Fruit fly (Drosophila melanogaster) whole organism, embryonic: ENCODE data around the gene MSBP.

ENCODE experiments used
- Atf3 ChIP-seq: fragments of 200-800 bp; sonication (Bioruptor generic); optimal IDR thresholded peaks from 3 replicates; lab custom pipeline; 2016; ENCODE audit warnings: missing biosample characterization, missing genetic modification characterization
- BEAF-32 ChIP-seq: fragments of 200-800 bp; sonication (Bioruptor generic); optimal IDR thresholded peaks from 3 replicates; lab custom pipeline; 2017; ENCODE audit warnings: missing biosample characterization, missing genetic modification characterization, mild to moderate bottlenecking, moderate library complexity, missing genetic modification reagents
- Bgb ChIP-seq: fragments of 200-800 bp; sonication (Bioruptor generic); IDR thresholded peaks from 2 replicates; pipeline ENCODE4 v1.3.6; 2022; ENCODE audit warnings: missing biosample characterization, missing genetic modification characterization; ENCODE audit not compliant: partially characterized antibody
- CG10267 ChIP-seq: fragments of 200-800 bp; sonication (Bioruptor generic); optimal IDR thresholded peaks from 2 replicates; lab custom pipeline; 2018; ENCODE audit warnings: missing biosample characterization, mild to moderate bottlenecking, missing genetic modification characterization, moderate library complexity
- CG11456 ChIP-seq: fragments of 200-800 bp; sonication (Bioruptor generic); IDR thresholded peaks from 3 replicates; pipeline ENCODE4 v1.3.6; 2022; ENCODE audit warnings: missing biosample characterization, missing genetic modification characterization
- CG11695 ChIP-seq: fragments of 200-800 bp; sonication (Bioruptor generic); IDR thresholded peaks from 3 replicates; pipeline ENCODE4 v1.3.6; 2022; ENCODE audit warnings: missing biosample characterization, missing genetic modification characterization
- CG12219 ChIP-seq: fragments of 200-800 bp; sonication (Bioruptor generic); optimal IDR thresholded peaks from 3 replicates; lab custom pipeline; 2018; ENCODE audit warnings: missing biosample characterization, mild to moderate bottlenecking, missing genetic modification characterization
- CG12659 ChIP-seq: fragments of 200-800 bp; sonication (Bioruptor generic); optimal IDR thresholded peaks from 3 replicates; lab custom pipeline; 2017; ENCODE audit warnings: mild to moderate bottlenecking, missing biosample characterization, missing genetic modification reagents, missing genetic modification characterization
- CG15073 ChIP-seq: fragments of 200-800 bp; sonication (Bioruptor generic); optimal IDR thresholded peaks from 2 replicates; lab custom pipeline; 2016; ENCODE audit warnings: missing biosample characterization, missing genetic modification characterization
- CG15514 ChIP-seq: fragments of 200-800 bp; sonication (Bioruptor generic); optimal IDR thresholded peaks from 3 replicates; lab custom pipeline; 2017; ENCODE audit warnings: missing biosample characterization, missing genetic modification characterization, mild to moderate bottlenecking, moderate library complexity, missing genetic modification reagents
- CG2712 ChIP-seq: fragments of 200-800 bp; optimal IDR thresholded peaks from 3 replicates; lab custom pipeline; 2019; ENCODE audit warnings: missing biosample characterization, mild to moderate bottlenecking, missing genetic modification characterization, moderate library complexity
- CG30020 ChIP-seq: fragments of 200-800 bp; optimal IDR thresholded peaks from 2 replicates; lab custom pipeline; 2019; ENCODE audit warnings: missing biosample characterization, mild to moderate bottlenecking, missing genetic modification characterization, moderate library complexity
- CG3163 ChIP-seq: fragments of 200-800 bp; sonication (Bioruptor generic); optimal IDR thresholded peaks from 3 replicates; lab custom pipeline; 2016; ENCODE audit warnings: missing biosample characterization, missing genetic modification characterization
- CG4617 ChIP-seq: fragments of 200-800 bp; sonication (Bioruptor generic); optimal IDR thresholded peaks from 3 replicates; lab custom pipeline; 2016; ENCODE audit warnings: missing biosample characterization, missing genetic modification characterization, borderline replicate concordance
- CG7786 ChIP-seq: fragments of 200-800 bp; sonication (Bioruptor generic); optimal IDR thresholded peaks from 2 replicates; lab custom pipeline; 2016; ENCODE audit warnings: missing biosample characterization, missing genetic modification characterization
- CG9609 ChIP-seq: fragments of 200-800 bp; sonication (Bioruptor generic); optimal IDR thresholded peaks from 3 replicates; lab custom pipeline; 2016; ENCODE audit warnings: missing biosample characterization, missing genetic modification characterization
- CoRest ChIP-seq: fragments of 200-800 bp; sonication (Bioruptor generic); optimal IDR thresholded peaks from 3 replicates; lab custom pipeline; 2018; ENCODE audit warnings: missing biosample characterization, mild to moderate bottlenecking, missing genetic modification characterization, moderate library complexity
- Dp ChIP-seq: fragments of 200-800 bp; sonication (Bioruptor generic); optimal IDR thresholded peaks from 2 replicates; lab custom pipeline; 2018; ENCODE audit warnings: missing biosample characterization, mild to moderate bottlenecking, missing genetic modification characterization, moderate library complexity
- Dref ChIP-seq: fragments of 200-800 bp; sonication (Bioruptor generic); IDR thresholded peaks from 2 replicates; pipeline ENCODE4 v1.3.6; 2022; ENCODE audit warnings: missing biosample characterization, missing genetic modification characterization
- E2f2 ChIP-seq: fragments of 200-800 bp; sonication (Bioruptor generic); IDR thresholded peaks from 2 replicates; pipeline ENCODE4 v1.3.6; 2022; ENCODE audit warnings: missing biosample characterization, missing genetic modification characterization
- Elba2 ChIP-seq: fragments of 200-800 bp; sonication (Bioruptor generic); optimal IDR thresholded peaks from 3 replicates; lab custom pipeline; 2016; ENCODE audit warnings: missing biosample characterization, missing genetic modification characterization
- Ets97D ChIP-seq: fragments of 200-800 bp; sonication (Bioruptor generic); optimal IDR thresholded peaks from 3 replicates; lab custom pipeline; 2016; ENCODE audit warnings: missing biosample characterization, missing genetic modification characterization
- HLH4C ChIP-seq: fragments of 200-800 bp; sonication (Bioruptor generic); IDR thresholded peaks from 3 replicates; pipeline ENCODE4 v1.3.6; 2022; ENCODE audit warnings: missing biosample characterization, missing genetic modification characterization; ENCODE audit not compliant: partially characterized antibody
- HmgZ ChIP-seq: fragments of 200-800 bp; sonication (Bioruptor generic); optimal IDR thresholded peaks from 2 replicates; lab custom pipeline; 2018; ENCODE audit warnings: missing biosample characterization, mild to moderate bottlenecking, missing genetic modification characterization
- Lpt ChIP-seq: fragments of >200 bp; optimal IDR thresholded peaks from 2 replicates; lab custom pipeline; 2018; ENCODE audit warnings: missing biosample characterization, missing genetic modification characterization
- MESR4 ChIP-seq: fragments of 200-800 bp; sonication (Bioruptor generic); optimal IDR thresholded peaks from 2 replicates; lab custom pipeline; 2018; ENCODE audit warnings: missing biosample characterization, mild to moderate bottlenecking, missing genetic modification characterization, moderate library complexity
- Nf-YC ChIP-seq: fragments of 200-800 bp; optimal IDR thresholded peaks from 3 replicates; lab custom pipeline; 2019; ENCODE audit warnings: missing biosample characterization, mild to moderate bottlenecking, missing genetic modification characterization, moderate library complexity
- Scr ChIP-seq: fragments of 200-800 bp; sonication (Bioruptor generic); IDR thresholded peaks from 2 replicates; pipeline ENCODE4 v1.3.6; 2022; ENCODE audit warnings: missing biosample characterization, missing genetic modification characterization; ENCODE audit not compliant: partially characterized antibody
- Sry-δ ChIP-seq: fragments of 200-800 bp; sonication (Bioruptor generic); optimal IDR thresholded peaks from 2 replicates; lab custom pipeline; 2016; ENCODE audit warnings: missing biosample characterization, missing genetic modification characterization
- YL-1 ChIP-seq: fragments of 200-800 bp; sonication (Bioruptor generic); optimal IDR thresholded peaks from 3 replicates; lab custom pipeline; 2017; ENCODE audit warnings: missing biosample characterization, mild to moderate bottlenecking, missing genetic modification characterization
- ato ChIP-seq: fragments of 200-800 bp; sonication (Bioruptor generic); IDR thresholded peaks from 2 replicates; pipeline ENCODE4 v1.3.6; 2022; ENCODE audit warnings: missing biosample characterization, missing genetic modification characterization; ENCODE audit not compliant: partially characterized antibody
- bsh ChIP-seq, 2 experiments: fragments of 200-800 bp; sonication (Bioruptor generic); optimal IDR thresholded peaks; 2 replicates each; lab custom pipeline; 2017 to 2018; ENCODE audit warnings: mild to moderate bottlenecking in 2 of 2, missing biosample characterization in 2 of 2, missing genetic modification characterization in 2 of 2, moderate library complexity in 1 of 2
- ci ChIP-seq: fragments of 200-800 bp; sonication (Bioruptor generic); IDR thresholded peaks from 3 replicates; pipeline ENCODE4 v1.3.6; 2022; ENCODE audit warnings: missing biosample characterization, missing genetic modification characterization
- dan ChIP-seq: fragments of 200-800 bp; sonication (Bioruptor generic); IDR thresholded peaks from 2 replicates; pipeline ENCODE4 v1.3.6; 2022; ENCODE audit warnings: missing biosample characterization, missing genetic modification characterization
- fd102C ChIP-seq: fragments of 200-800 bp; sonication (Bioruptor generic); optimal IDR thresholded peaks from 2 replicates; lab custom pipeline; 2018; ENCODE audit warnings: missing biosample characterization, mild to moderate bottlenecking, missing genetic modification characterization, moderate library complexity
- gcm ChIP-seq: fragments of 200-800 bp; sonication (Bioruptor generic); optimal IDR thresholded peaks from 2 replicates; lab custom pipeline; 2019; ENCODE audit warnings: missing biosample characterization, mild to moderate bottlenecking, missing genetic modification characterization, moderate library complexity
- gfzf ChIP-seq: fragments of 200-800 bp; sonication (Bioruptor generic); optimal IDR thresholded peaks from 2 replicates; lab custom pipeline; 2016; ENCODE audit warnings: missing biosample characterization, mild to moderate bottlenecking, missing genetic modification characterization, moderate library complexity
- hkb ChIP-seq, 2 experiments: fragments of 200-800 bp in 1 of 2; fragments of >200 bp in 1 of 2; sonication (Bioruptor generic) in 1 of 2; IDR thresholded peaks in 1 of 2; optimal IDR thresholded peaks in 1 of 2; 2 replicates each; pipeline versions ENCODE4 v1.3.6 to Lab custom; 2017 to 2022; ENCODE audit warnings: missing biosample characterization in 1 of 2, missing genetic modification characterization in 1 of 2
- lab ChIP-seq: fragments of 200-800 bp; sonication (Bioruptor generic); optimal IDR thresholded peaks from 3 replicates; lab custom pipeline; 2017; ENCODE audit warnings: missing biosample characterization, missing genetic modification characterization, mild to moderate bottlenecking, moderate library complexity, missing genetic modification reagents
- onecut ChIP-seq: fragments of 200-800 bp; sonication (Bioruptor generic); IDR thresholded peaks from 2 replicates; pipeline ENCODE4 v1.3.6; 2022; ENCODE audit warnings: missing biosample characterization, missing genetic modification characterization
- sisA ChIP-seq: fragments of 200-800 bp; sonication (Bioruptor generic); IDR thresholded peaks from 2 replicates; pipeline ENCODE4 v1.3.6; 2022; ENCODE audit warnings: missing biosample characterization, missing genetic modification characterization
- sna ChIP-seq: fragments of 200-800 bp; sonication (Bioruptor generic); IDR thresholded peaks from 2 replicates; pipeline ENCODE4 v1.3.6; 2022; ENCODE audit warnings: missing biosample characterization, missing genetic modification characterization; ENCODE audit not compliant: partially characterized antibody
- sqz ChIP-seq: fragments of 200-800 bp; sonication (Bioruptor generic); optimal IDR thresholded peaks from 3 replicates; lab custom pipeline; 2018; ENCODE audit warnings: missing biosample characterization, mild to moderate bottlenecking, missing genetic modification characterization
- stwl ChIP-seq: fragments of 200-800 bp; sonication (Bioruptor generic); optimal IDR thresholded peaks from 3 replicates; lab custom pipeline; 2018; ENCODE audit warnings: missing biosample characterization, mild to moderate bottlenecking, missing genetic modification characterization, moderate library complexity
- unpg ChIP-seq: fragments of 200-800 bp; sonication (Bioruptor generic); optimal IDR thresholded peaks from 3 replicates; lab custom pipeline; 2018; ENCODE audit warnings: missing biosample characterization, mild to moderate bottlenecking, missing genetic modification characterization, moderate library complexity
- vnd ChIP-seq: fragments of 200-800 bp; sonication (Bioruptor generic); IDR thresholded peaks from 3 replicates; pipeline ENCODE4 v1.3.6; 2022; ENCODE audit warnings: missing biosample characterization, missing genetic modification characterization; ENCODE audit not compliant: partially characterized antibody

MSBP gene

dm6 chrX:15857601-15858284 lies 32.2 kb downstream of the MSBP start, which contains the start of the genes CG46440 and Myb (continued):
- TF ChIP-seq Ets97D (GFP tag; lab: Kevin White, UChicago) (peak; percentile 16), ato (peak; percentile 83), sna (GFP tag; lab: Robert Waterston, UW) (peak; percentile 57), CG4617 (peak; percentile 45), CG11456 (GFP tag; lab: Robert Waterston, UW) (no peak), vnd (GFP tag; lab: Robert Waterston, UW) (peak; percentile 83), CG10267 (peak; percentile 10), hkb (optimal IDR thresholded peaks at IDR 0.05; lab: Kevin White, UChicago) (no peak), hkb (GFP tag; IDR thresholded peaks at IDR 0.05; lab: Robert Waterston, UW) (0 out of 2 replicates have a peak, but pooled peaks have one; percentile 19), HmgZ (tag; lab: Kevin White, UChicago) (peak; percentile 14), MESR4 (GFP tag; lab: Kevin White, UChicago) (peak; percentile 82), CG15514 (GFP tag; lab: Kevin White, UChicago) (peak; percentile 18), CG30020 (tag; lab: Kevin White, UChicago) (peak; percentile 88), ci (no peak), YL-1 (GFP tag; lab: Kevin White, UChicago) (peak; percentile 43), E2f2 (GFP tag; lab: Robert Waterston, UW) (0 out of 2 replicates have a peak, but pooled peaks have one; percentile 10), bsh (GFP tag; optimal IDR thresholded peaks at IDR 0.05; lab: Kevin White, UChicago) (no peak), Elba2 (GFP tag; lab: Kevin White, UChicago) (peak; percentile 29), Bgb (GFP tag; lab: Robert Waterston, UW) (peak; percentile 86), HLH4C (peak; percentile 84), unpg (GFP tag; lab: Kevin White, UChicago) (peak; percentile 1), Sry-δ (GFP tag; lab: Kevin White, UChicago) (peak; percentile 76), CoRest (tag; lab: Kevin White, UChicago) (peak; percentile 5)

- no peak for TF ChIP-seq Atf3 (GFP tag; lab: Kevin White, UChicago)
- no peak for TF ChIP-seq CG15073 (GFP tag; lab: Kevin White, UChicago)
- peak; percentile 41 for TF ChIP-seq CG2712 (tag; lab: Kevin White, UChicago)
- peak; percentile 57 for TF ChIP-seq BEAF-32 (GFP tag; lab: Kevin White, UChicago)
- no peak for TF ChIP-seq CG3163 (GFP tag; lab: Kevin White, UChicago)
- TF ChIP-seq CG9609 (GFP tag; lab: Kevin White, UChicago): no peak
- no peak for TF ChIP-seq gcm (GFP tag; lab: Kevin White, UChicago)
- TF ChIP-seq Dref (GFP tag; lab: Robert Waterston, UW): peak; percentile 32
- peak; percentile 53; the same call in 1 of the 2 replicates for TF ChIP-seq Scr (GFP tag; lab: Robert Waterston, UW)
- peak; percentile 91 for TF ChIP-seq sqz (GFP tag; lab: Kevin White, UChicago)
- TF ChIP-seq sisA (GFP tag; lab: Robert Waterston, UW): no peak
- TF ChIP-seq Dp (GFP tag; lab: Kevin White, UChicago): peak; percentile 59
- no peak for TF ChIP-seq CG7786 (GFP tag; lab: Kevin White, UChicago)
- no peak for TF ChIP-seq lab (GFP tag; lab: Kevin White, UChicago)
- peak; percentile 49 for TF ChIP-seq Nf-YC
- peak; percentile 34 for TF ChIP-seq CG10267
- TF ChIP-seq onecut (GFP tag; lab: Robert Waterston, UW): no peak
- no peak for TF ChIP-seq CG11695 (GFP tag; lab: Robert Waterston, UW)
- peak; percentile 81 for TF ChIP-seq gfzf (GFP tag; lab: Kevin White, UChicago)
- peak; percentile 45 for TF ChIP-seq stwl (tag; lab: Kevin White, UChicago)
- TF ChIP-seq CG12659 (GFP tag; lab: Kevin White, UChicago): peak; percentile 68
- TF ChIP-seq Lpt: no peak
- no peak for TF ChIP-seq fd102C (GFP tag; lab: Kevin White, UChicago)
- TF ChIP-seq CG12219 (GFP tag; lab: Kevin White, UChicago): no peak
- no peak for TF ChIP-seq dan (GFP tag; lab: Robert Waterston, UW)
These were observed 36.9 kb downstream of the MSBP start, which contains the start of the genes UBL3 and CG15914 for dm6 chrX:15852815-15853542. Gene UBL3 (minus strand): TSS chrX:15853175. Gene CG15914 (plus strand): TSS chrX:15853421.
